Worm (Caenorhabditis elegans) whole organism, L1 larva: Measurements from ENCODE around the gene kin-29.
A peak's percentile ranks its signal among the peaks of the same experiment; 100 is the strongest.

ENCODE experiments used
- C04F5.9 ChIP-seq: sonication (generic microtip); optimal IDR thresholded peaks from 2 replicates; lab custom pipeline; 2016; ENCODE audit warnings: missing genetic modification characterization, missing compliant biosample characterization
- C34B4.2 ChIP-seq: sonication (generic microtip); optimal IDR thresholded peaks from 2 replicates; lab custom pipeline; 2017; ENCODE audit warnings: mild to moderate bottlenecking, missing genetic modification characterization, missing compliant biosample characterization
- aha-1 ChIP-seq: fragments of 150-350 bp; optimal IDR thresholded peaks from 2 replicates; lab custom pipeline; 2014; ENCODE audit warnings: missing biosample characterization, missing genetic modification characterization
- alr-1 ChIP-seq: fragments of 200-800 bp; sonication (Bioruptor generic); optimal IDR thresholded peaks from 2 replicates; lab custom pipeline; 2018; ENCODE audit warnings: borderline replicate concordance, mild to moderate bottlenecking, missing genetic modification characterization, missing compliant biosample characterization
- blmp-1 ChIP-seq: fragments of 150-350 bp; optimal IDR thresholded peaks from 2 replicates; lab custom pipeline; 2014; ENCODE audit warnings: missing biosample characterization, missing genetic modification characterization
- ceh-8 ChIP-seq: fragments of 200-800 bp; sonication (Bioruptor generic); optimal IDR thresholded peaks from 2 replicates; lab custom pipeline; 2018; ENCODE audit warnings: mild to moderate bottlenecking, missing genetic modification characterization, moderate library complexity, missing compliant biosample characterization
- ceh-88 ChIP-seq: fragments of 200-800 bp; sonication (Bioruptor generic); IDR thresholded peaks from 2 replicates; pipeline ENCODE4 v1.3.6; 2022; ENCODE audit warnings: missing genetic modification characterization, missing compliant biosample characterization
- ceh-90 ChIP-seq: sonication (generic microtip); optimal IDR thresholded peaks from 2 replicates; lab custom pipeline; 2016; ENCODE audit warnings: missing genetic modification characterization, missing compliant biosample characterization
- dpl-1 ChIP-seq, 3 experiments: fragments of 150-350 bp in 2 of 3; sonication (generic microtip) in 1 of 3; optimal IDR thresholded peaks; 2 replicates each; lab custom pipeline; 2014 to 2017; ENCODE audit warnings: missing biosample characterization in 3 of 3, missing genetic modification characterization in 3 of 3, missing genetic modification reagents in 3 of 3
- dsc-1 ChIP-seq: sonication (generic microtip); optimal IDR thresholded peaks from 2 replicates; lab custom pipeline; 2016; ENCODE audit warnings: mild to moderate bottlenecking, missing genetic modification characterization, missing compliant biosample characterization
- efl-3 ChIP-seq: fragments of 200-800 bp; sonication (Bioruptor generic); optimal IDR thresholded peaks from 2 replicates; lab custom pipeline; 2018; ENCODE audit warnings: mild to moderate bottlenecking, missing genetic modification characterization, missing compliant biosample characterization
- egl-13 ChIP-seq: sonication (generic microtip); optimal IDR thresholded peaks from 2 replicates; lab custom pipeline; 2016; ENCODE audit warnings: missing genotype, missing genetic modification reagents, missing genetic modification characterization, missing compliant biosample characterization
- egl-27 ChIP-seq, 2 experiments: fragments of 150-350 bp in 1 of 2; sonication (generic microtip); optimal IDR thresholded peaks; 3 replicates each; lab custom pipeline; 2017 to 2018; ENCODE audit warnings: missing biosample characterization in 2 of 2, missing genetic modification characterization in 2 of 2, missing genetic modification reagents in 2 of 2
- ets-5 ChIP-seq: fragments of 200-800 bp; sonication (Bioruptor generic); IDR thresholded peaks from 2 replicates; pipeline ENCODE4 v1.3.6; 2022; ENCODE audit warnings: missing genetic modification characterization, missing compliant biosample characterization
- fkh-10 ChIP-seq: sonication (generic microtip); optimal IDR thresholded peaks from 2 replicates; lab custom pipeline; 2017; ENCODE audit warnings: missing biosample characterization, missing genetic modification reagents, missing genetic modification characterization
- fkh-4 ChIP-seq: sonication (generic microtip); optimal IDR thresholded peaks from 2 replicates; lab custom pipeline; 2016; ENCODE audit warnings: missing compliant biosample characterization, missing genetic modification characterization, borderline replicate concordance
- fos-1 ChIP-seq: fragments of 150-350 bp; optimal IDR thresholded peaks from 2 replicates; lab custom pipeline; 2014; ENCODE audit warnings: missing biosample characterization, missing genetic modification characterization
- hpl-2 ChIP-seq: fragments of 150-350 bp; optimal IDR thresholded peaks from 2 replicates; lab custom pipeline; 2014; ENCODE audit warnings: missing biosample characterization, missing genetic modification reagents, missing genetic modification characterization
- jun-1 ChIP-seq: fragments of 150-350 bp; optimal IDR thresholded peaks from 2 replicates; lab custom pipeline; 2014; ENCODE audit warnings: missing biosample characterization, missing genetic modification reagents, missing genetic modification characterization
- lin-13 ChIP-seq: fragments of 150-350 bp; optimal IDR thresholded peaks from 2 replicates; lab custom pipeline; 2014; ENCODE audit warnings: missing biosample characterization, missing genetic modification reagents, missing genetic modification characterization
- lin-14 ChIP-seq: fragments of 200-800 bp; sonication (Bioruptor generic); optimal IDR thresholded peaks from 2 replicates; lab custom pipeline; 2018; ENCODE audit warnings: mild to moderate bottlenecking, missing genetic modification characterization, moderate library complexity, missing compliant biosample characterization
- lin-35 ChIP-seq, 2 experiments: fragments of 150-350 bp; optimal IDR thresholded peaks; 2 replicates each; lab custom pipeline; 2014; ENCODE audit warnings: missing biosample characterization in 2 of 2, missing genetic modification characterization in 2 of 2, missing genetic modification reagents in 2 of 2
- lsy-2 ChIP-seq, 2 experiments: fragments of 150-350 bp; optimal IDR thresholded peaks; 2 replicates each; lab custom pipeline; 2014; ENCODE audit warnings: missing biosample characterization in 2 of 2, missing genetic modification characterization in 2 of 2
- mdl-1 ChIP-seq, 2 experiments: fragments of 150-350 bp; optimal IDR thresholded peaks; 2 replicates each; lab custom pipeline; 2014 to 2017; ENCODE audit warnings: missing biosample characterization in 2 of 2, missing genetic modification characterization in 2 of 2, inconsistent platforms in 1 of 2
- nhr-12 ChIP-seq: sonication (generic microtip); optimal IDR thresholded peaks from 2 replicates; lab custom pipeline; 2017; ENCODE audit warnings: missing biosample characterization, missing genetic modification characterization
- nhr-20 ChIP-seq: sonication (generic microtip); optimal IDR thresholded peaks from 2 replicates; lab custom pipeline; 2016; ENCODE audit warnings: mild to moderate bottlenecking, missing genetic modification characterization, missing compliant biosample characterization
- nhr-237 ChIP-seq: fragments of 150-350 bp; optimal IDR thresholded peaks from 2 replicates; lab custom pipeline; 2014; ENCODE audit warnings: missing biosample characterization, missing genetic modification characterization
- nhr-84 ChIP-seq: sonication (generic microtip); optimal IDR thresholded peaks from 2 replicates; lab custom pipeline; 2017; ENCODE audit warnings: missing biosample characterization, missing genetic modification characterization
- nhr-85 ChIP-seq: sonication (generic microtip); peaks from one replicate; lab custom pipeline; 2016; ENCODE audit warnings: missing genetic modification characterization, inconsistent platforms, missing compliant biosample characterization
- pag-3 ChIP-seq: sonication (generic microtip); optimal IDR thresholded peaks from 2 replicates; lab custom pipeline; 2017; ENCODE audit warnings: missing genetic modification characterization, mild to moderate bottlenecking, missing compliant biosample characterization, antibody characterized with exemption, borderline replicate concordance; ENCODE audit not compliant: insufficient read depth
- pax-3 ChIP-seq: fragments of 200-800 bp; sonication (Bioruptor generic); optimal IDR thresholded peaks from 2 replicates; lab custom pipeline; 2018; ENCODE audit warnings: mild to moderate bottlenecking, missing genetic modification characterization, moderate library complexity, missing compliant biosample characterization
- pqm-1 ChIP-seq: sonication (generic microtip); optimal IDR thresholded peaks from 3 replicates; lab custom pipeline; 2017; ENCODE audit warnings: missing biosample characterization, missing genetic modification characterization
- skn-1 ChIP-seq: fragments of 150-350 bp; optimal IDR thresholded peaks from 2 replicates; lab custom pipeline; 2014; ENCODE audit warnings: missing biosample characterization, missing genetic modification characterization
- snpc-4 ChIP-seq: fragments of 150-350 bp; optimal IDR thresholded peaks from 2 replicates; lab custom pipeline; 2014; ENCODE audit warnings: missing biosample characterization, missing genetic modification characterization
- sox-4 ChIP-seq: sonication (generic microtip); optimal IDR thresholded peaks from 2 replicates; lab custom pipeline; 2016; ENCODE audit warnings: missing genetic modification characterization, missing compliant biosample characterization
- sptf-1 ChIP-seq: fragments of 150-350 bp; optimal IDR thresholded peaks from 2 replicates; lab custom pipeline; 2014; ENCODE audit warnings: missing biosample characterization, missing genetic modification characterization
- sup-37 ChIP-seq: fragments of 200-800 bp; sonication (Bioruptor generic); optimal IDR thresholded peaks from 2 replicates; lab custom pipeline; 2018; ENCODE audit warnings: mild to moderate bottlenecking, missing genetic modification characterization, missing compliant biosample characterization
- unc-86 ChIP-seq: sonication (generic microtip); optimal IDR thresholded peaks from 2 replicates; lab custom pipeline; 2016; ENCODE audit warnings: missing genetic modification characterization, missing compliant biosample characterization
- unc-98 ChIP-seq: fragments of 200-800 bp; sonication (Bioruptor generic); IDR thresholded peaks from 2 replicates; pipeline ENCODE4 v1.3.6; 2022; ENCODE audit warnings: missing genetic modification characterization, missing compliant biosample characterization
- vab-15 ChIP-seq: sonication (generic microtip); optimal IDR thresholded peaks from 2 replicates; lab custom pipeline; 2017; ENCODE audit warnings: missing genotype, mild to moderate bottlenecking, missing genetic modification characterization, missing compliant biosample characterization
- zag-1 ChIP-seq: fragments of 150-350 bp; optimal IDR thresholded peaks from 2 replicates; lab custom pipeline; 2014; ENCODE audit warnings: missing biosample characterization, missing genetic modification characterization
- ztf-11 ChIP-seq, 2 experiments: sonication (generic microtip); optimal IDR thresholded peaks; 2 replicates each; lab custom pipeline; 2016 to 2017; ENCODE audit warnings: missing genetic modification characterization in 2 of 2, missing biosample characterization in 1 of 2, missing compliant biosample characterization in 1 of 2

kin-29 gene

DNA sequence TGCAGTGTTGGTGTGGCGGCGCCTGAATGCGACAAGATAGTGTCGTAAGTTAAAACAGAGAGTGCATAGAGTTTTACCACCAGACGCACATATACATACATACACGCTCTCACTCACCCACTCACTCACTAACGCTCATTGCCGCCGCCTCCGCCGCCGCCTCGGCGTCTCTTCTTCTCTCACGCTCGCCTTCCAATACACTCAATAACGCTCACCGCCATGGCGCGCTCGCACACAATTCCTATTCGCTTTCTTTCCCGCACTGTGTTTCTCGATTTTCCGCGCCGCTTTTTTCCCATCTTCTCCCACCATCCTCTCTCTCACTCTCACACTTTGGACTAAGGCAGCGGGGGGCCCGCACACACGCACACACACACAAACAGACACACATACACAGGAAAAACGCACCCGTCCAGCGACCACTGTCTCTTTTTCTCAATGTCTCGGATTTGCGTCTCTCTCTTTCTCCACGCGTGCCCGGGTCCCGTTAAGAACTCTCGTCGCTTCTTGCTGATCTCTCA lies at the start of gene kin-29 (continued):
- no peak for TF ChIP-seq pqm-1 (tag; lab: Kevin White, UChicago)
- no peak for TF ChIP-seq unc-98 (GFP tag; lab: Robert Waterston, UW)
- peak; percentile 48 to 79 for TF ChIP-seq lin-35 (GFP tag; optimal IDR thresholded peaks at IDR 0.05; lab: Kevin White, UChicago)
- peak; percentile 64 for TF ChIP-seq egl-13
- TF ChIP-seq C04F5.9, result peak; percentile 24
- TF ChIP-seq fkh-4, result no peak
- peak; percentile 51; the same call in 1 of the 2 replicates for TF ChIP-seq ceh-88 (GFP tag; lab: Robert Waterston, UW)
- TF ChIP-seq mdl-1 (tag; optimal IDR thresholded peaks at IDR 0.05; lab: Kevin White, UChicago), result peak in 1 of 2 experiments; percentile 84
- no peak for TF ChIP-seq pag-3
- peak; percentile 26 to 45 for TF ChIP-seq egl-27 (tag; optimal IDR thresholded peaks at IDR 0.05; lab: Kevin White, UChicago)
- peak; percentile 82 for TF ChIP-seq blmp-1 (tag; lab: Kevin White, UChicago)
- TF ChIP-seq nhr-237, result peak; percentile 43
- TF ChIP-seq sup-37 (GFP tag; lab: Kevin White, UChicago), result no peak
- TF ChIP-seq pax-3 (tag; lab: Kevin White, UChicago), result peak; percentile 67
- TF ChIP-seq sox-4, result peak; percentile 51
- peak; percentile 87 for TF ChIP-seq dsc-1 (tag; lab: Kevin White, UChicago)
- peak; percentile 55 to 82 for TF ChIP-seq lsy-2 (tag; optimal IDR thresholded peaks at IDR 0.05; lab: Kevin White, UChicago)
- no peak for TF ChIP-seq ceh-90
- TF ChIP-seq snpc-4 (tag; lab: Kevin White, UChicago), result peak; percentile 18
- TF ChIP-seq aha-1 (tag; lab: Kevin White, UChicago), result no peak
- no peak for TF ChIP-seq ets-5 (GFP tag; lab: Robert Waterston, UW)
- TF ChIP-seq unc-86 (tag; lab: Kevin White, UChicago), result peak; percentile 86
- TF ChIP-seq fkh-10 (GFP tag; lab: Kevin White, UChicago), result peak; percentile 89
- no peak for TF ChIP-seq C34B4.2 (tag; lab: Kevin White, UChicago)
- TF ChIP-seq skn-1, result peak; percentile 84
- peak in 2 of 3 experiments; percentile 33 to 41 for TF ChIP-seq dpl-1 (GFP tag; optimal IDR thresholded peaks at IDR 0.05; lab: Kevin White, UChicago)
- TF ChIP-seq zag-1 (tag; lab: Kevin White, UChicago), result no peak
- peak; percentile 91 for TF ChIP-seq nhr-20 (tag; lab: Kevin White, UChicago)
- TF ChIP-seq nhr-84, result no peak
- TF ChIP-seq fos-1 (tag; lab: Kevin White, UChicago), result peak; percentile 48
- no peak for TF ChIP-seq sptf-1 (tag; lab: Kevin White, UChicago)
- peak in 1 of 2 experiments; percentile 71 for TF ChIP-seq ztf-11 (tag; optimal IDR thresholded peaks at IDR 0.05; lab: Kevin White, UChicago)

- no peak for TF ChIP-seq skn-1
- no peak for TF ChIP-seq jun-1 (tag; lab: Kevin White, UChicago)
- TF ChIP-seq dpl-1 (GFP tag; optimal IDR thresholded peaks at IDR 0.05; lab: Kevin White, UChicago), result no peak
- TF ChIP-seq hpl-2 (GFP tag; lab: Kevin White, UChicago), result no peak
- TF ChIP-seq ceh-8, result no peak
- TF ChIP-seq lin-14 (GFP tag; lab: Kevin White, UChicago), result peak; percentile 13
- TF ChIP-seq ceh-88 (GFP tag; lab: Robert Waterston, UW), result no peak
- TF ChIP-seq nhr-237, result no peak
- TF ChIP-seq nhr-12, result no peak
- no peak for TF ChIP-seq unc-98 (GFP tag; lab: Robert Waterston, UW)
- no peak for TF ChIP-seq vab-15
- no peak for TF ChIP-seq lin-13 (GFP tag; lab: Kevin White, UChicago)
- TF ChIP-seq lsy-2 (tag; optimal IDR thresholded peaks at IDR 0.05; lab: Kevin White, UChicago), result no peak
- no peak for TF ChIP-seq aha-1 (tag; lab: Kevin White, UChicago)
- no peak for TF ChIP-seq unc-86 (tag; lab: Kevin White, UChicago)
- TF ChIP-seq nhr-85 (tag; lab: Kevin White, UChicago), result peak; percentile 62
- no peak for TF ChIP-seq efl-3 (GFP tag; lab: Kevin White, UChicago)
- no peak for TF ChIP-seq alr-1 (tag; lab: Kevin White, UChicago)
- TF ChIP-seq ztf-11 (tag; optimal IDR thresholded peaks at IDR 0.05; lab: Kevin White, UChicago), result peak in 1 of 2 experiments; percentile 40
- TF ChIP-seq, all 84 proteins: peak for 3
Measured at ce11 chrX:2900897-2901496, 48.8 kb upstream of the kin-29 start.
